Worm (Caenorhabditis elegans): ENCODE results near the gene srj-32.

DNA sequence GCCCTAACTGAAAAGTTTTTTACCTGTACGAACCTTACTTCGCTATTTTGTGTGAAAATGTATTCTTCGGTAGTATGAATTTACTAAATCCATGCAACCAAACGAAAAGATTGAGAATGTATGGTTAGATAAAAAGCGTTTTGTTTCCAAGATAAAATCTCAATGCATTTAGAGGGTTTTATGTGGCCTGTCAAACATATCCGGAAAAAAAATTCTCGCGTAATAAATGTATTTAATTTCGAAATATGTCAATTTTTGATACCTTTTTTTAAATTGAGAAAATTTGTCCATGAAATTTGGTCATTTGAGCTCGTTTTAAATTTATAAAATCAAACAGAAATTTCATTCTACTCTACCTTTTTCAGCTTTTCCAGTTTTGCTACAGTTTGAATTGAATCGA, 1.9 kb downstream of the srj-32 start, which contains the start of gene F07G11.4:
- no peak for TF ChIP-seq Y56A3A.18 (GFP tag; IDR thresholded peaks at IDR 0.05)
- TF ChIP-seq F52B5.7 (tag; optimal IDR thresholded peaks at IDR 0.05) = no peak
- TF ChIP-seq attf-5 (GFP tag; optimal IDR thresholded peaks at IDR 0.05) = no peak
- TF ChIP-seq B0035.1 (tag; optimal IDR thresholded peaks at IDR 0.05) = no peak
- TF ChIP-seq snpc-4 (GFP tag; optimal IDR thresholded peaks at IDR 0.05) = no peak
- no peak for TF ChIP-seq snpc-4 (tag; optimal IDR thresholded peaks at IDR 0.05)
- TF ChIP-seq sptf-2 (GFP tag; optimal IDR thresholded peaks at IDR 0.05) = no peak
- no peak for TF ChIP-seq unc-62 (GFP tag; optimal IDR thresholded peaks at IDR 0.05)
- TF ChIP-seq unc-130 (GFP tag; optimal IDR thresholded peaks at IDR 0.05) = no peak

Measured in whole organism, young adult.